Fruit fly (Drosophila melanogaster): ENCODE measurements around the gene rdgB.

The rdgB gene

dm6 chrX:13752543-13753046, 10.0 kb upstream of the rdgB start (continued):
- no peak for TF ChIP-seq CG14710 (tag; optimal IDR thresholded peaks at IDR 0.05)
- TF ChIP-seq Mad (GFP tag; optimal IDR thresholded peaks at IDR 0.05): no peak
- no peak for TF ChIP-seq CoRest (tag; optimal IDR thresholded peaks at IDR 0.05)
- no peak for TF ChIP-seq CG10366 (GFP tag; IDR thresholded peaks at IDR 0.05)
- no peak for TF ChIP-seq Sin3A (optimal IDR thresholded peaks at IDR 0.05)
- TF ChIP-seq lilli (GFP tag; optimal IDR thresholded peaks at IDR 0.05): peak; percentile 29
- no peak for TF ChIP-seq CG17829 (tag; optimal IDR thresholded peaks at IDR 0.05)
- no peak for TF ChIP-seq repo (GFP tag; optimal IDR thresholded peaks at IDR 0.05)
- TF ChIP-seq CG11695 (GFP tag; IDR thresholded peaks at IDR 0.05): 0 out of 3 replicates have a peak, but pooled peaks have one; percentile 12
- TF ChIP-seq oc (tag; optimal IDR thresholded peaks at IDR 0.05): no peak
- TF ChIP-seq gem (tag; optimal IDR thresholded peaks at IDR 0.05): peak; percentile 2
- TF ChIP-seq sr (GFP tag; IDR thresholded peaks at IDR 0.05): no peak
- TF ChIP-seq CG7963 (GFP tag; IDR thresholded peaks at IDR 0.05; ENCODE audit: partially characterized antibody): no peak
- TF ChIP-seq tgo (GFP tag; IDR thresholded peaks at IDR 0.05): no peak
- TF ChIP-seq bcd (GFP tag; optimal IDR thresholded peaks at IDR 0.05): no peak
- no peak for TF ChIP-seq D19A (tag; optimal IDR thresholded peaks at IDR 0.05)
- no peak for TF ChIP-seq CG2202 (tag; optimal IDR thresholded peaks at IDR 0.05)
- no peak for TF ChIP-seq nmo (GFP tag; optimal IDR thresholded peaks at IDR 0.05)
- TF ChIP-seq CG7357 (GFP tag; IDR thresholded peaks at IDR 0.05): no peak
- TF ChIP-seq Fer1 (GFP tag; optimal IDR thresholded peaks at IDR 0.05): peak; percentile 19
- TF ChIP-seq CG6254 (GFP tag; optimal IDR thresholded peaks at IDR 0.05): no peak
- no peak for TF ChIP-seq psq (GFP tag; optimal IDR thresholded peaks at IDR 0.05)
- no peak for TF ChIP-seq Blimp-1 (GFP tag; optimal IDR thresholded peaks at IDR 0.05)
- TF ChIP-seq Fer3 (tag; optimal IDR thresholded peaks at IDR 0.05): no peak
- no peak for TF ChIP-seq Myb (GFP tag; optimal IDR thresholded peaks at IDR 0.05)
- no peak for TF ChIP-seq YL-1 (GFP tag; optimal IDR thresholded peaks at IDR 0.05)
- peak; percentile 4 for TF ChIP-seq scrt (GFP tag; optimal IDR thresholded peaks at IDR 0.05)
- TF ChIP-seq gsb-n (tag; optimal IDR thresholded peaks at IDR 0.05): no peak
- TF ChIP-seq CG6175 (GFP tag; IDR thresholded peaks at IDR 0.05): no peak
- no peak for TF ChIP-seq sc (optimal IDR thresholded peaks at IDR 0.05)
- no peak for TF ChIP-seq sc (GFP tag; optimal IDR thresholded peaks at IDR 0.05)
- TF ChIP-seq Usf (GFP tag; optimal IDR thresholded peaks at IDR 0.05): no peak
- TF ChIP-seq tup (GFP tag; optimal IDR thresholded peaks at IDR 0.05): no peak
- TF ChIP-seq CG14050 (GFP tag; IDR thresholded peaks at IDR 0.05): no peak
- no peak for TF ChIP-seq CG8388 (GFP tag; optimal IDR thresholded peaks at IDR 0.05)
- TF ChIP-seq Max (GFP tag; optimal IDR thresholded peaks at IDR 0.05): no peak
- TF ChIP-seq CG7786 (GFP tag; optimal IDR thresholded peaks at IDR 0.05): no peak
- TF ChIP-seq org-1 (GFP tag; optimal IDR thresholded peaks at IDR 0.05): no peak
- peak; percentile 47 for TF ChIP-seq CG2120 (GFP tag; optimal IDR thresholded peaks at IDR 0.05)
- no peak for TF ChIP-seq Six4 (GFP tag; optimal IDR thresholded peaks at IDR 0.05)
- TF ChIP-seq CG2116 (GFP tag; optimal IDR thresholded peaks at IDR 0.05): no peak
- peak; percentile 15 for TF ChIP-seq CG18599 (GFP tag; optimal IDR thresholded peaks at IDR 0.05)
- TF ChIP-seq Oaz (GFP tag; IDR thresholded peaks at IDR 0.05): no peak
- TF ChIP-seq Doc2 (GFP tag; IDR thresholded peaks at IDR 0.05): no peak
- no peak for TF ChIP-seq CG34422 (GFP tag; IDR thresholded peaks at IDR 0.05)
- no peak for TF ChIP-seq chinmo (GFP tag; IDR thresholded peaks at IDR 0.05; ENCODE audit: partially characterized antibody)
- TF ChIP-seq Atf6 (GFP tag; IDR thresholded peaks at IDR 0.05): no peak
- no peak for TF ChIP-seq dimm (GFP tag; IDR thresholded peaks at IDR 0.05)
- TF ChIP-seq klu (GFP tag; IDR thresholded peaks at IDR 0.05): no peak
- TF ChIP-seq grn (GFP tag; optimal IDR thresholded peaks at IDR 0.05): no peak
- no peak for TF ChIP-seq Lim3 (GFP tag; IDR thresholded peaks at IDR 0.05)
- TF ChIP-seq CG32532 (GFP tag; IDR thresholded peaks at IDR 0.05): peak; percentile 25; the same call in 1 of the 2 replicates
